Fruit fly (Drosophila melanogaster): Measurements from ENCODE around the gene CG14418.
A peak's percentile ranks its signal among the peaks of the same experiment; 100 is the strongest.

CG14418 gene

dm6 chrX:2883561-2883960, at the start of gene CG14418:
TSS of gene CG14418 (minus strand) at chrX:2883661.
- no peak for TF ChIP-seq HmgD (GFP tag; optimal IDR thresholded peaks at IDR 0.05)
- TF ChIP-seq CG11560 (tag; IDR thresholded peaks at IDR 0.05): no peak
- TF ChIP-seq dmrt99B (tag; optimal IDR thresholded peaks at IDR 0.05): no peak
- no peak for TF ChIP-seq bigmax (GFP tag; optimal IDR thresholded peaks at IDR 0.05)
- TF ChIP-seq pita (GFP tag; optimal IDR thresholded peaks at IDR 0.05): no peak
- TF ChIP-seq sr (GFP tag; IDR thresholded peaks at IDR 0.05): no peak
- no peak for TF ChIP-seq CG10147 (GFP tag; optimal IDR thresholded peaks at IDR 0.05)
- no peak for TF ChIP-seq Poxn (GFP tag; IDR thresholded peaks at IDR 0.05)

- TF ChIP-seq hkb (optimal IDR thresholded peaks at IDR 0.05) (no peak), hkb (GFP tag; IDR thresholded peaks at IDR 0.05) (no peak), Trl (optimal IDR thresholded peaks at IDR 0.05) (peak in 1 of 2 experiments; percentile 35), Trl (GFP tag; optimal IDR thresholded peaks at IDR 0.05) (no peak), Hand (GFP tag; optimal IDR thresholded peaks at IDR 0.05) (no peak)
Observed at dm6 chrX:2929496-2929895, 46.0 kb upstream of the CG14418 start, which contains the start of gene CG32793. TSS of gene CG32793 (plus strand) at chrX:2929796.

dm6 chrX:2927158-2927557, 43.7 kb upstream of the CG14418 start, which contains the start of gene CG14424:
TSS of gene CG14424 (minus strand) at chrX:2927258.
- TF ChIP-seq Six4 (GFP tag; optimal IDR thresholded peaks at IDR 0.05) (no peak), CG2129 (GFP tag; IDR thresholded peaks at IDR 0.05; ENCODE audit: partially characterized antibody) (no peak), CG17359 (tag; optimal IDR thresholded peaks at IDR 0.05) (no peak), odd (GFP tag; optimal IDR thresholded peaks at IDR 0.05) (no peak), maf-S (GFP tag; optimal IDR thresholded peaks at IDR 0.05) (no peak), Vsx1 (GFP tag; optimal IDR thresholded peaks at IDR 0.05) (no peak), so (GFP tag; IDR thresholded peaks at IDR 0.05) (no peak), eve (GFP tag; optimal IDR thresholded peaks at IDR 0.05) (no peak), CG31224 (GFP tag; IDR thresholded peaks at IDR 0.05) (no peak), chn (GFP tag; optimal IDR thresholded peaks at IDR 0.05) (no peak), corto (GFP tag; optimal IDR thresholded peaks at IDR 0.05) (no peak), CG17186 (GFP tag; optimal IDR thresholded peaks at IDR 0.05) (no peak)

- TF ChIP-seq bbx (GFP tag; IDR thresholded peaks at IDR 0.05; ENCODE audit: partially characterized antibody): no peak
- peak; percentile 81 for TF ChIP-seq cas (GFP tag; IDR thresholded peaks at IDR 0.05)
- TF ChIP-seq Sox102F (GFP tag; optimal IDR thresholded peaks at IDR 0.05): peak; percentile 60
- TF ChIP-seq Oaz (GFP tag; IDR thresholded peaks at IDR 0.05): peak; percentile 56
- TF ChIP-seq z (GFP tag; IDR thresholded peaks at IDR 0.05): no peak
- TF ChIP-seq toy (GFP tag; IDR thresholded peaks at IDR 0.05): 0 out of 2 replicates have a peak, but pooled peaks have one; percentile 46
- peak; percentile 71 for TF ChIP-seq Hmr (GFP tag; optimal IDR thresholded peaks at IDR 0.05)
- TF ChIP-seq stwl (tag; optimal IDR thresholded peaks at IDR 0.05): no peak
- TF ChIP-seq CG11695 (GFP tag; IDR thresholded peaks at IDR 0.05): peak; percentile 73
- no peak for TF ChIP-seq pnt (GFP tag; optimal IDR thresholded peaks at IDR 0.05)
- no peak for TF ChIP-seq CG11723 (GFP tag; optimal IDR thresholded peaks at IDR 0.05)
- TF ChIP-seq CG3281 (GFP tag; optimal IDR thresholded peaks at IDR 0.05): peak; percentile 78
- TF ChIP-seq CkIIα-i1 (GFP tag; IDR thresholded peaks at IDR 0.05): 0 out of 2 replicates have a peak, but pooled peaks have one; percentile 28
- TF ChIP-seq ERR (GFP tag; optimal IDR thresholded peaks at IDR 0.05): no peak
- TF ChIP-seq Mes4 (GFP tag; optimal IDR thresholded peaks at IDR 0.05): no peak
- no peak for TF ChIP-seq wor (GFP tag; IDR thresholded peaks at IDR 0.05)
- TF ChIP-seq CG12219 (GFP tag; optimal IDR thresholded peaks at IDR 0.05): peak; percentile 43
- no peak for TF ChIP-seq ro (GFP tag; IDR thresholded peaks at IDR 0.05)
- no peak for TF ChIP-seq Tbp (GFP tag; optimal IDR thresholded peaks at IDR 0.05)
- peak; percentile 87 for TF ChIP-seq dysf (GFP tag; IDR thresholded peaks at IDR 0.05)
- TF ChIP-seq disco-r (GFP tag; optimal IDR thresholded peaks at IDR 0.05): peak; percentile 54
- no peak for TF ChIP-seq kah (GFP tag; optimal IDR thresholded peaks at IDR 0.05)
- TF ChIP-seq CG30020 (tag; optimal IDR thresholded peaks at IDR 0.05): no peak
- no peak for TF ChIP-seq CG1832 (GFP tag; optimal IDR thresholded peaks at IDR 0.05)
- TF ChIP-seq CG11696 (GFP tag; IDR thresholded peaks at IDR 0.05): peak; percentile 52
Observed at dm6 chrX:2919742-2920141, 36.3 kb upstream of the CG14418 start, which contains the start of gene CG3588. TSS of gene CG3588 (plus strand) at chrX:2919770.
